Fruit fly (Drosophila melanogaster) whole organism: Measurements from ENCODE around the gene MBD-like.

Experiments
- Dll ChIP-seq: fragments of >200 bp; optimal IDR thresholded peaks from 2 replicates; lab custom pipeline; 2017
- EcR ChIP-seq, 2 experiments: fragments of >200 bp; optimal IDR thresholded peaks; 2 replicates each; lab custom pipeline; 2017; ENCODE audit warnings: missing biosample characterization in 2 of 2, missing genetic modification characterization in 2 of 2, missing genetic modification reagents in 2 of 2
- psq ChIP-seq: fragments of >200 bp; optimal IDR thresholded peaks from 2 replicates; lab custom pipeline; 2017

DNA sequence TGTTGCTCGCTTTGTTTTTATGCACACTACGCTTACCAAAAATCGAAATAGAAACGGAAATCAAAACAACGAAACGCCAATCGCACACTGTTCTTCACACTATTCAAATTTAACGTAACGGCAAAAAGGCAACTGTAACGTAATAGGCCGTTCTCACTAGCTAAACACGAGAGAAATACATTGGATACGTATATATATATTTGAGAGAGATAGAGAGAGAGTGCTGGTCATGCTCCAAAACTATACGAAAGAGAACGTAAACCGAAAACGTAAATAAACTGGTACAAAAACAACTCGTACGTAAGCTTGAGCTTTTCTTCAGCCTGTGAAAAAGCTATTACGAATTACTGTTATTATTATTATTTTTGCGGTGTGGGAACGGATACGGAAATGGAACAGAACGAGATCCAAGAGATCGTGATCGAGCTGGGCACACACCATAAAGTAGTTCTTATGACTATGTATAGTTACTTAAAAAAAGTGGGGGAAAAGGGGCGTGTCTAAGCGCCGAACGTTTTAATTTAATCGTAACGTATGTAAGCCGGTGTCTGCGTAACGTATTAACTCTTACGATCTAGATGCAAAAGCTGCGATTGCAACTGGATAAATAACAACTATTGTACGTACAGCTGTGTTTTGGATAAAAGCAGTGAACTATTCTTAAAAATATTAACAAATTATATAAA lies 15.9 kb upstream of the MBD-like start:
- no peak for TF ChIP-seq psq (lab: Kevin White, UChicago)
- TF ChIP-seq Dll = no peak
- TF ChIP-seq EcR (GFP tag; optimal IDR thresholded peaks at IDR 0.05; lab: Kevin White, UChicago) = no peak
